Fruit fly (Drosophila melanogaster): Measurements from ENCODE around the gene CG14315.

The CG14315 gene

DNA sequence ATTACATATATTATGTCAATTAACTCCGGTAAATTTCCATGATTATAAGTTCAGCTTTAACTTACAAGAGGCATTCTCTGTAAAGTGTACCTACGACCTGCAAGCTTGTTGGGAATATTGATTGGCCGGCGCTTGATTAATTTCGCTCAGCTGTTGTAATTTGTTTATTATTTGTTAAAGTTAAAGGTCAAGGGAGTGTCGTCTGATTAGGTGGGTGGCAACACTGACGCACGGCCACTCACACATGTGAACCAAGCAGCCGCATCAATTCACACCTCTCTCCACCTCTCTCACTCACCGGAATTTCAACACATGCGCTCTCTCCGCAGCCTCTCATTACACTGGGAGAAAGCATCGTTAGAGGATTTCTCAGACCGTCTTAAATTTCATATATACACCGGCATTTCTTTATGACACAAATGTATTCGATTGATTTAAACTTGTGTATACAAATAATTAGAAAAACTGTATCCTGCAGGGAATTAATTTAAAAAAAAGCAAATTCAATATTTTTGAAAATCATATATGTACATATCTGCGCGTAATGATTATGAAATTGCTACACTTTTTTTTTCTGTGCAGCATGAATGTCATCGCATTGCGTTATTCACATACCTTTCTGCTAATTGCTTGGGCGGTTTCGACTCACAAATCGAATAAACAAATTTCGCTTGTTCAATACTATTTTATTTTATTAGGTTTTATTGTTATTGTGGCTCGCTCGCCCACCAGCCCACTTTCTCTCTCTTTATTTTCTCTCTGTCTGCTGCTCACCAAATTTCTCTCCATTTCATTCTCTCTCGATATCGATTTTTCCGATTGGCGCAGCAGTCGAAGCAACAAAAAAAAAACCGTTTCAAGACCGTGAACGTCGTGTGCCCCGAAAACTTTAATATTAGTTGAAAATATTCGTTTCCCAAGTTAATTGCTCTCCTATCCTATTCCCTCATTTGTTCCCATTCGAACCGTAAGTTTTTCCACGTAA, 13.8 kb downstream of the CG14315 start (continued):
- TF ChIP-seq esg (GFP tag; conservative IDR thresholded peaks at IDR 0.05), result peak; percentile 86
- peak; percentile 91 for TF ChIP-seq Blimp-1 (GFP tag; optimal IDR thresholded peaks at IDR 0.05)
- peak; percentile 92 for TF ChIP-seq CG15601 (tag; optimal IDR thresholded peaks at IDR 0.05)
- peak; percentile 66 for TF ChIP-seq CG3995 (GFP tag; optimal IDR thresholded peaks at IDR 0.05)
- TF ChIP-seq tup (GFP tag; optimal IDR thresholded peaks at IDR 0.05), result peak; percentile 59
- peak; percentile 96 for TF ChIP-seq phol (tag; optimal IDR thresholded peaks at IDR 0.05)
- TF ChIP-seq CG18476 (GFP tag; optimal IDR thresholded peaks at IDR 0.05), result peak; percentile 93
- TF ChIP-seq D (optimal IDR thresholded peaks at IDR 0.05), result no peak
- TF ChIP-seq D (GFP tag; optimal IDR thresholded peaks at IDR 0.05), result peak; percentile 94
- TF ChIP-seq slp2 (GFP tag; optimal IDR thresholded peaks at IDR 0.05), result peak; percentile 90
- TF ChIP-seq fd3F (GFP tag; optimal IDR thresholded peaks at IDR 0.05), result peak; percentile 88
- TF ChIP-seq CG7556 (GFP tag; optimal IDR thresholded peaks at IDR 0.05), result peak; percentile 97
- TF ChIP-seq CG32772 (GFP tag; IDR thresholded peaks at IDR 0.05), result peak; percentile 89
- peak; percentile 89 for TF ChIP-seq CG11723 (GFP tag; optimal IDR thresholded peaks at IDR 0.05)
- TF ChIP-seq CG1792 (GFP tag; optimal IDR thresholded peaks at IDR 0.05), result peak; percentile 83
- peak; percentile 65 for TF ChIP-seq CG7987 (GFP tag; optimal IDR thresholded peaks at IDR 0.05)
- peak; percentile 73 for TF ChIP-seq gro (GFP tag; optimal IDR thresholded peaks at IDR 0.05)
- peak; percentile 87 for TF ChIP-seq slbo (GFP tag; IDR thresholded peaks at IDR 0.05)
- peak; percentile 90 for TF ChIP-seq shn (GFP tag; optimal IDR thresholded peaks at IDR 0.05)
- TF ChIP-seq CG18764 (GFP tag; optimal IDR thresholded peaks at IDR 0.05), result peak; percentile 90
- TF ChIP-seq CG13424 (tag; optimal IDR thresholded peaks at IDR 0.05), result peak; percentile 98
- peak; percentile 55 for TF ChIP-seq p53 (GFP tag; optimal IDR thresholded peaks at IDR 0.05)
- peak; percentile 40; the same call in 1 of the 2 replicates for TF ChIP-seq Dip2 (GFP tag; IDR thresholded peaks at IDR 0.05)
- peak; percentile 93 for TF ChIP-seq stc (GFP tag; IDR thresholded peaks at IDR 0.05)
- TF ChIP-seq Pdp1 (GFP tag; optimal IDR thresholded peaks at IDR 0.05), result peak; percentile 86 to 92
- TF ChIP-seq CG31441 (GFP tag; IDR thresholded peaks at IDR 0.05), result peak; percentile 98
- peak; percentile 89 for TF ChIP-seq CG8089 (GFP tag; optimal IDR thresholded peaks at IDR 0.05)
- peak; percentile 52 for TF ChIP-seq Hey (tag; optimal IDR thresholded peaks at IDR 0.05)
- TF ChIP-seq CG16863 (GFP tag; optimal IDR thresholded peaks at IDR 0.05), result peak; percentile 92
- peak; percentile 92 for TF ChIP-seq Chrac-16 (GFP tag; optimal IDR thresholded peaks at IDR 0.05)
- peak; percentile 79; the same call in 2 of the 3 replicates for TF ChIP-seq gce (GFP tag; IDR thresholded peaks at IDR 0.05)
- no peak for TF ChIP-seq Tbp (GFP tag; optimal IDR thresholded peaks at IDR 0.05)
- peak; percentile 91 for TF ChIP-seq odd (GFP tag; optimal IDR thresholded peaks at IDR 0.05)
- peak; percentile 95 for TF ChIP-seq lab (GFP tag; optimal IDR thresholded peaks at IDR 0.05)
- peak; percentile 36 for TF ChIP-seq corto (GFP tag; optimal IDR thresholded peaks at IDR 0.05)
- peak; percentile 78 for TF ChIP-seq Aef1 (GFP tag; IDR thresholded peaks at IDR 0.05)
- peak; percentile 82 for TF ChIP-seq CG32767 (GFP tag; IDR thresholded peaks at IDR 0.05)
- TF ChIP-seq bsh (GFP tag; optimal IDR thresholded peaks at IDR 0.05), result peak; percentile 85 to 96
- TF ChIP-seq CG18619 (GFP tag; optimal IDR thresholded peaks at IDR 0.05), result peak; percentile 93
- no peak for TF ChIP-seq CkIIα-i1 (GFP tag; IDR thresholded peaks at IDR 0.05)
- no peak for TF ChIP-seq CG7963 (GFP tag; IDR thresholded peaks at IDR 0.05; ENCODE audit: partially characterized antibody)
- no peak for TF ChIP-seq CG14860 (GFP tag; IDR thresholded peaks at IDR 0.05; ENCODE audit: partially characterized antibody)
- peak; percentile 86 for TF ChIP-seq CG10543 (GFP tag; optimal IDR thresholded peaks at IDR 0.05)
- TF ChIP-seq CG9797 (GFP tag; optimal IDR thresholded peaks at IDR 0.05), result peak; percentile 22
- TF ChIP-seq Camta (GFP tag; optimal IDR thresholded peaks at IDR 0.05), result peak; percentile 89
- TF ChIP-seq maf-S (GFP tag; optimal IDR thresholded peaks at IDR 0.05), result peak; percentile 90
- peak; percentile 80 for TF ChIP-seq repo (GFP tag; optimal IDR thresholded peaks at IDR 0.05)
- TF ChIP-seq Hr78 (GFP tag; optimal IDR thresholded peaks at IDR 0.05), result peak in 1 of 2 experiments; percentile 90

Data from whole organism, embryonic.